Fruit fly (Drosophila melanogaster): ENCODE data around the gene CG6733.

CG6733 gene

dm6 chr3R:23112680-23113362, 15.3 kb downstream of the CG6733 start, which contains the start of gene Cow:
Gene Cow, minus strand, starts transcription at chr3R:23112730.
- TF ChIP-seq EcR (GFP tag; optimal IDR thresholded peaks at IDR 0.05) (no peak), CG13204 (GFP tag; optimal IDR thresholded peaks at IDR 0.05) (no peak), CG10348 (GFP tag; IDR thresholded peaks at IDR 0.05) (no peak), CG34367 (tag; optimal IDR thresholded peaks at IDR 0.05) (peak; percentile 34), CG15710 (tag; optimal IDR thresholded peaks at IDR 0.05) (peak; percentile 56), CG8159 (tag; optimal IDR thresholded peaks at IDR 0.05) (peak; percentile 64), Ets98B (GFP tag; IDR thresholded peaks at IDR 0.05) (peak; percentile 63), CG9948 (tag; optimal IDR thresholded peaks at IDR 0.05) (peak; percentile 40), Pif1A (GFP tag; optimal IDR thresholded peaks at IDR 0.05) (peak; percentile 23), rn (GFP tag; IDR thresholded peaks at IDR 0.05) (no peak), D1 (tag; optimal IDR thresholded peaks at IDR 0.05) (no peak), CG32121 (GFP tag; IDR thresholded peaks at IDR 0.05) (0 out of 2 replicates have a peak, but pooled peaks have one; percentile 39), Pif1B (GFP tag; optimal IDR thresholded peaks at IDR 0.05) (peak; percentile 14), CG8301 (tag; optimal IDR thresholded peaks at IDR 0.05) (peak; percentile 45), CG17806 (tag; optimal IDR thresholded peaks at IDR 0.05) (peak; percentile 29), CG4496 (GFP tag; IDR thresholded peaks at IDR 0.05) (peak; percentile 66; the same call in 2 of the 3 replicates), fd96Ca (GFP tag; IDR thresholded peaks at IDR 0.05) (peak; percentile 60; the same call in 1 of the 3 replicates), gl (tag; optimal IDR thresholded peaks at IDR 0.05) (no peak), CG12605 (GFP tag; IDR thresholded peaks at IDR 0.05) (no peak), CG14655 (GFP tag; optimal IDR thresholded peaks at IDR 0.05) (peak; percentile 53), Snoo (tag; optimal IDR thresholded peaks at IDR 0.05) (no peak)

dm6 chr3R:23117683-23118470, 20.3 kb downstream of the CG6733 start, which contains the start of the genes Rassf and CenB1A:
Gene Rassf, minus strand, starts transcription at chr3R:23117931.
Gene CenB1A, plus strand, starts transcription at chr3R:23118400.
- TF ChIP-seq Ets98B (GFP tag; IDR thresholded peaks at IDR 0.05) = no peak; the same call in 1 of the 2 replicates
- TF ChIP-seq CG8159 (tag; optimal IDR thresholded peaks at IDR 0.05) = peak; percentile 1
- TF ChIP-seq CG14655 (GFP tag; optimal IDR thresholded peaks at IDR 0.05) = no peak
- TF ChIP-seq CG15710 (tag; optimal IDR thresholded peaks at IDR 0.05) = peak; percentile 23
- peak; percentile 5 for TF ChIP-seq CG34367 (tag; optimal IDR thresholded peaks at IDR 0.05)
- peak; percentile 18; the same call in 1 of the 2 replicates for TF ChIP-seq CG32121 (GFP tag; IDR thresholded peaks at IDR 0.05)
- TF ChIP-seq fd96Ca (GFP tag; IDR thresholded peaks at IDR 0.05) = peak; percentile 53; the same call in 1 of the 3 replicates
- TF ChIP-seq Pif1A (GFP tag; optimal IDR thresholded peaks at IDR 0.05) = no peak
- peak; percentile 65; the same call in 2 of the 3 replicates for TF ChIP-seq CG4496 (GFP tag; IDR thresholded peaks at IDR 0.05)
- no peak for TF ChIP-seq CG8301 (tag; optimal IDR thresholded peaks at IDR 0.05)
- no peak for TF ChIP-seq D1 (tag; optimal IDR thresholded peaks at IDR 0.05)

- TF ChIP-seq CG13204 (GFP tag; optimal IDR thresholded peaks at IDR 0.05) (no peak), EcR (GFP tag; optimal IDR thresholded peaks at IDR 0.05) (peak; percentile 42), D1 (tag; optimal IDR thresholded peaks at IDR 0.05) (no peak), CG32121 (GFP tag; IDR thresholded peaks at IDR 0.05) (no peak), CG34367 (tag; optimal IDR thresholded peaks at IDR 0.05) (no peak), rn (GFP tag; IDR thresholded peaks at IDR 0.05) (no peak), CG8159 (tag; optimal IDR thresholded peaks at IDR 0.05) (no peak)
These were observed 22.3 kb downstream of the CG6733 start for dm6 chr3R:23119873-23120272.

dm6 chr3R:23120933-23121332, 23.4 kb downstream of the CG6733 start:
- no peak for TF ChIP-seq CG8301 (tag; optimal IDR thresholded peaks at IDR 0.05)
- TF ChIP-seq Ets98B (GFP tag; IDR thresholded peaks at IDR 0.05) = no peak
- TF ChIP-seq CG9948 (tag; optimal IDR thresholded peaks at IDR 0.05) = no peak
- TF ChIP-seq CG17806 (tag; optimal IDR thresholded peaks at IDR 0.05) = no peak
- no peak for TF ChIP-seq fd96Ca (GFP tag; IDR thresholded peaks at IDR 0.05)

dm6 chr3R:23126241-23127022, 28.9 kb downstream of the CG6733 start, which contains the start of gene CG31365:
Gene CG31365, minus strand, starts transcription at chr3R:23126422.
- TF ChIP-seq Pif1B (GFP tag; optimal IDR thresholded peaks at IDR 0.05) (no peak), CG8159 (tag; optimal IDR thresholded peaks at IDR 0.05) (no peak), CG4496 (GFP tag; IDR thresholded peaks at IDR 0.05) (no peak), CG17806 (tag; optimal IDR thresholded peaks at IDR 0.05) (no peak), CG9948 (tag; optimal IDR thresholded peaks at IDR 0.05) (no peak), EcR (GFP tag; optimal IDR thresholded peaks at IDR 0.05) (no peak), CG12605 (GFP tag; IDR thresholded peaks at IDR 0.05) (no peak), CG14655 (GFP tag; optimal IDR thresholded peaks at IDR 0.05) (no peak), D1 (tag; optimal IDR thresholded peaks at IDR 0.05) (no peak), Pif1A (GFP tag; optimal IDR thresholded peaks at IDR 0.05) (no peak), CG13204 (GFP tag; optimal IDR thresholded peaks at IDR 0.05) (no peak)

All from whole organism, pupa.